Worm (Caenorhabditis elegans) whole organism, L1 larva: ENCODE measurements around the gene nspb-7.

Source experiments
- aha-1 ChIP-seq: fragments of 150-350 bp; optimal IDR thresholded peaks from 2 replicates; lab custom pipeline; 2014; ENCODE audit warnings: missing biosample characterization, missing genetic modification characterization
- ces-1 ChIP-seq: fragments of 150-350 bp; optimal IDR thresholded peaks from 2 replicates; lab custom pipeline; 2014; ENCODE audit warnings: missing biosample characterization, missing genetic modification reagents, missing genetic modification characterization
- elt-2 ChIP-seq: sonication (generic microtip); optimal IDR thresholded peaks from 2 replicates; lab custom pipeline; 2016; ENCODE audit warnings: missing genetic modification characterization, mild to moderate bottlenecking, inconsistent platforms, missing compliant biosample characterization, missing genetic modification reagents
- lin-15B ChIP-seq: fragments of 150-350 bp; sonication (generic microtip); optimal IDR thresholded peaks from 3 replicates; lab custom pipeline; 2014; ENCODE audit warnings: missing biosample characterization, missing genetic modification characterization
- lin-39 ChIP-seq: fragments of 150-350 bp; optimal IDR thresholded peaks from 2 replicates; lab custom pipeline; 2014; ENCODE audit warnings: missing biosample characterization, missing genetic modification reagents, missing genetic modification characterization
- mep-1 ChIP-seq: fragments of 150-350 bp; optimal IDR thresholded peaks from 2 replicates; lab custom pipeline; 2014; ENCODE audit warnings: missing biosample characterization, missing genetic modification characterization
- skn-1 ChIP-seq: fragments of 150-350 bp; optimal IDR thresholded peaks from 2 replicates; lab custom pipeline; 2014; ENCODE audit warnings: missing biosample characterization, missing genetic modification characterization

DNA sequence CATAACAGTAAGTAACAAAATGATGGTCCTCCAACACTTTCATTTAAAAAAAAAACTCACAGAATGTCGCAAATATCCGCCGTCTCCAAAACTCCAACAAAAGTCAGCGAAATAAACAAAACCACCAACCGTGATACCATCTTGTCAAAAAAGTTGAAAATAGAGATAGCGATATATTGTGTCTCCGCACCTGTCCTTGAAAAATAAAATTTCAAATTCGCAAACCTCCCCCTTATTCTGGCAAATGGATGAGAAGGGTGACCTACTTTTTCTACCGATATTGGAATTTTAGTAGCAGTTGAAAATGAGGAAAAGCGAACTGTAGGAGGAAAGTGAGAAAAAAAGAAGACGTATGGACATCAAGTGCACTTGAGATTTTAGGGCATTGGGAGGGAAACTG, 27.4 kb downstream of the nspb-7 start, which contains the start of gene F19H8.2:
- TF ChIP-seq ces-1 (GFP tag; lab: Kevin White, UChicago) (no peak), mep-1 (tag; lab: Kevin White, UChicago) (peak; percentile 12), aha-1 (no peak), lin-39 (tag; lab: Kevin White, UChicago) (no peak), elt-2 (no peak), lin-15B (tag; lab: Kevin White, UChicago) (no peak), skn-1 (tag; lab: Kevin White, UChicago) (no peak)
